Worm (Caenorhabditis elegans): ENCODE results near the gene lsm-1.
"Not testable (repeated sequence)": the region's sequence is repeated elsewhere in the genome, so short reads cannot be mapped to it uniquely, and the experiment has no call there.

lsm-1 gene

DNA sequence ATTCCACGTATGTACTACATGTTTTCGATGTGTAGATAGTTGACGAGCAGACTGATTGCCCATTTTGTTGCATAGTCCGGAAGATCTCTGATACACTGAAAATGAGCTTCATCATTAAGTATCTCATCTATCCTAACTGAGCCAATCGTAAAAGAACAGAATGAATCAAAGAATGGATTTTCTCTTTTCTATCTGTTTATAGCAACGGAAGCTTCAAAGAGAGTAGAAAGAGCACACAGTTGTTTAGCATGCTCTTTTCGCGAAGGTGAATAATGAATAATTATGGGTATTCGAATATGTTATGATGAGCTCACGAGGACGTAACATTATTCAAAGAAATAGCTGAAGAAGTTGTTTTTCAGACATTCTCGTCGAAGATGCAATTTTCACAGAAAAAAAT, 15.6 kb upstream of the lsm-1 start, which contains the start of gene glb-4:
TSS of gene glb-4 (minus strand) at position 101 of the 400 bp plus-strand sequence.
- TF ChIP-seq fos-1 (tag; optimal IDR thresholded peaks at IDR 0.05): no peak
- no peak for TF ChIP-seq dmd-4 (tag; optimal IDR thresholded peaks at IDR 0.05)
- TF ChIP-seq ztf-4 (tag; optimal IDR thresholded peaks at IDR 0.05): no peak
- no peak for TF ChIP-seq blmp-1 (tag; optimal IDR thresholded peaks at IDR 0.05; ENCODE audit: insufficient read depth)

DNA sequence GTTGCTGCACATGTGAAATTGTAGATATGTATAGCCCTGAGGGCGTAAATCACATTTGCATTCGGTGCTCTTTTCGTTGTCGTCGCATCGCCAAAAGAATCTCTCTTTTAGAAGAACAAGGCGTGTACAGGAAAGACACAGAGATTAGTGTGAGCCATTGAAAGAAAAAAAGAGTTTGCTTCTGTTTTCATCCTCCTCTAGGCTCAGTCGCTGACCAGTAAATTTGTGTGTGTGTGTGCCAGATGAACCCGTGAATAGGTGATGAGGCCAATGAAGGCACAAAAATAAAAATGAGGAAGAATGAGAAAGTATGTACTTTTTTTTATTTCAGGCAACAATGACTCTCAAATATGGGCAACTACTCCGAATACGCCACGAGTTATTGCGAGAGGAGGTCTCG, 14.3 kb upstream of the lsm-1 start, which contains the start of gene mat-2:
TSS of gene mat-2 (plus strand) at position 301 of the 400 bp plus-strand sequence.
- no peak for TF ChIP-seq nhr-21 (tag; optimal IDR thresholded peaks at IDR 0.05)
- TF ChIP-seq lin-13 (GFP tag; optimal IDR thresholded peaks at IDR 0.05): no peak
- TF ChIP-seq aly-2 (tag; optimal IDR thresholded peaks at IDR 0.05): no peak
- no peak for TF ChIP-seq nhr-10 (tag; optimal IDR thresholded peaks at IDR 0.05)
- no peak for TF ChIP-seq mdl-1 (tag; optimal IDR thresholded peaks at IDR 0.05)
- TF ChIP-seq nhr-12 (tag; optimal IDR thresholded peaks at IDR 0.05): no peak
- no peak for TF ChIP-seq sma-9 (GFP tag; optimal IDR thresholded peaks at IDR 0.05)
- TF ChIP-seq sma-9 (tag; optimal IDR thresholded peaks at IDR 0.05): no peak
- TF ChIP-seq dmd-4 (tag; optimal IDR thresholded peaks at IDR 0.05): no peak
- TF ChIP-seq skn-1 (tag; optimal IDR thresholded peaks at IDR 0.05): no peak
- no peak for TF ChIP-seq gmeb-1 (tag; optimal IDR thresholded peaks at IDR 0.05)
- no peak for TF ChIP-seq lsy-2 (tag; optimal IDR thresholded peaks at IDR 0.05)

DNA sequence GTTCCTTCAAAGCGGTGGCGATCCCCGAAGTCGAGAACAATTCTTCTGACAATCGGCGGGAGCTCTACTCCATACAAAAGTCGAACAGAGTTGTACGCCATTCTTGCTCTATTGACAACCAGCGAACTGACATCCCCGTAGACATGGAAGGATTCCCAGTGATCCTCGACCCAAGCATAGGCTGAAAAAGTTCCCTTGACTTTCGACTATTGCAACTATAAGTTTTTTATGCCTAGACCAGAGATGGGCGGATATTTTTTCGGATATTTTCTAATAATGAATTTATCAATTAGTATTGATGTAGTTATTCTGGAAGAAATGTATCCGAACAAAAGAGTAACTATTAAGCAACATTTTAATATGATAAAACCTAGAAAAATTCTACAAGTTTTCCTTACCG, 5.0 kb upstream of the lsm-1 start, which contains the start of gene W10C6.2:
TSS of gene W10C6.2 (minus strand) at position 101 of the 400 bp plus-strand sequence.
- not testable (repeated sequence) for TF ChIP-seq elt-1, gmeb-1, nhr-129 (tag; optimal IDR thresholded peaks at IDR 0.05)

DNA sequence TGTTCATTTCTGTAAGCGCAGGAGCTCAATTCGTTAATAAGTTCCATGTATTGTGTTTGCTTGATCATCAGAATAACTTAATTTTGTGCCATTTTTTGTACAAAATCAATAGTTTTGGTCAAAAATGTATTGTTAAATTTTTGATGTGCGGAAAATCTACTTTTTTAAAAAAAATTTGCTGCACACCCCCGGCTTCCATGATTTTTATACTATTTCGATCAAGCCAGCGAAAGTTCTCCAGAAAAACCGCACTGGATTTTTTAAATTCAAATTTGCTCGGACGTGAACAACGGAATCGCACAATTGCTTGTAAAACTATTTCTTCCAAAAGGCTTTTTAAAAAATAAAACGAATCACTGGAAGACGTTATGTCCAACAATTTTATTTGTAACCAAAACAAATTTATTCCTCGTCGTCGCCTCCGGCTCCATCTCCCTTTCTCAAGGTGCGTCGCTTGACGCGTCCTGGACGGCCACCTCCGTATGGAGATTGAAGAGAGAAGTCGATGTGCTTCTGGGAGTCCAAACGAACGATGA, 1.6 kb upstream of the lsm-1 start:
- TF ChIP-seq ztf-1 (GFP tag; conservative IDR thresholded peaks at IDR 0.05) (no peak), gmeb-1 (tag; optimal IDR thresholded peaks at IDR 0.05) (no peak), nhr-77 (tag; optimal IDR thresholded peaks at IDR 0.05) (no peak)

DNA sequence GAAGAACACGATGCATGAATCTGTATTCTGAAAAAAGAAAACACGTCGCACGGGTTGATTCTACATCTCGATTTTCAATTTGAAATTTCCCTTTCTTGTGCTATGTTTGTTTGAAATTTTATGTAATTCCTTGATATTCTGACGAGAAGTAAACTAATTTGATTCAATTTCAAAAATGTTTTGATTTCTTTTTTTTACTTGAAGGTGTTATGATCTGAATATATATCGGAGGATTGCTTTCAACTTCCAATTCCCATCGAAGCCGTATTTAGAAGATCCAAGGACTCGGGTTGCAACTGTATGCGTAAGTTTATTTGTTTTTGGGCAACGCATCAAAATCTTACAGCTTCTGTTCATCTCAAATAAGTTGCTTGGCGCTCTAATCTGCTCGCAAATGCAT, 614 bp downstream of the lsm-1 start, which contains the start of gene F40F8.1:
TSS of gene F40F8.1 (plus strand) at position 301 of the 400 bp plus-strand sequence.
- TF ChIP-seq lin-13 (GFP tag; optimal IDR thresholded peaks at IDR 0.05) (no peak), aly-2 (tag; optimal IDR thresholded peaks at IDR 0.05) (no peak), nhr-237 (tag; optimal IDR thresholded peaks at IDR 0.05) (no peak), ztf-1 (GFP tag; conservative IDR thresholded peaks at IDR 0.05) (no peak), unc-62 (GFP tag; optimal IDR thresholded peaks at IDR 0.05) (no peak), sma-3 (GFP tag; optimal IDR thresholded peaks at IDR 0.05) (no peak), mbf-1 (tag; optimal IDR thresholded peaks at IDR 0.05) (no peak), sma-9 (GFP tag; optimal IDR thresholded peaks at IDR 0.05) (no peak), sma-9 (tag; optimal IDR thresholded peaks at IDR 0.05) (no peak), ztf-4 (tag; optimal IDR thresholded peaks at IDR 0.05) (no peak), nhr-12 (tag; optimal IDR thresholded peaks at IDR 0.05) (no peak), mdl-1 (tag; optimal IDR thresholded peaks at IDR 0.05) (no peak), nhr-23 (tag; optimal IDR thresholded peaks at IDR 0.05) (no peak), nhr-11 (tag; optimal IDR thresholded peaks at IDR 0.05) (no peak)

DNA sequence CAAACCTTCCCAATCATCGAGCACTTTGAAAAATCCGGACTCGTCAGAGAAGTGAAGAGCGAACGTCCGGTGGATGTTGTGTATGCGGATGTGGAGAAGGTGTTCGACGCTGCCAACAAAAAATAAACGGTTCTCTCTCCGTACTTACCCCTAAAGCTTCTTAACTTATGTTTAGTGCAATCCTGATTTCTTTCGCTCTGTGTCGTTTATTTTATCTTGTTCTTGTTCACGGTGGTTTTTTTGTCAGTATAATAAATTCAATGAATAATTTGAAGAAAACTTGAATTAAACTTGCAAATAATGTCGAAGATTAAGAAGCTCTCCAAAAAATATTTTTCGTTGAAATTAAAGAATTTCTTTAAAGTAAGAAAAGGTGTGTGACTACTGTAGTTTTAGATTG, 2.2 kb downstream of the lsm-1 start, which contains the start of gene F40F8.3:
TSS of gene F40F8.3 (plus strand) at position 301 of the 400 bp plus-strand sequence.
- TF ChIP-seq C34F6.9 (tag; optimal IDR thresholded peaks at IDR 0.05) (no peak), F13H6.1 (tag; optimal IDR thresholded peaks at IDR 0.05) (no peak), sem-4 (tag; optimal IDR thresholded peaks at IDR 0.05) (no peak), ceh-16 (tag; optimal IDR thresholded peaks at IDR 0.05) (no peak), dmd-4 (tag; optimal IDR thresholded peaks at IDR 0.05) (no peak), mdl-1 (tag; optimal IDR thresholded peaks at IDR 0.05) (no peak), unc-39 (tag; optimal IDR thresholded peaks at IDR 0.05) (no peak), elt-3 (tag; optimal IDR thresholded peaks at IDR 0.05) (no peak), nhr-23 (tag; optimal IDR thresholded peaks at IDR 0.05) (no peak), nhr-25 (tag; optimal IDR thresholded peaks at IDR 0.05) (no peak), nhr-77 (tag; optimal IDR thresholded peaks at IDR 0.05) (no peak), ama-1 (optimal IDR thresholded peaks at IDR 0.05) (no peak), elt-1 (tag; optimal IDR thresholded peaks at IDR 0.05) (no peak), sma-9 (GFP tag; optimal IDR thresholded peaks at IDR 0.05) (no peak), sma-9 (tag; optimal IDR thresholded peaks at IDR 0.05) (no peak), snpc-4 (tag; optimal IDR thresholded peaks at IDR 0.05) (no peak), alr-1 (tag; optimal IDR thresholded peaks at IDR 0.05) (no peak), lin-13 (GFP tag; optimal IDR thresholded peaks at IDR 0.05) (no peak), gmeb-1 (tag; optimal IDR thresholded peaks at IDR 0.05) (no peak), lin-39 (tag; optimal IDR thresholded peaks at IDR 0.05) (no peak), lin-11 (tag; optimal IDR thresholded peaks at IDR 0.05) (no peak)
